Worm (Caenorhabditis elegans) whole organism, late embryonic: ENCODE data around the gene T01B7.5.

ENCODE experiments used
- C08G9.2 ChIP-seq: sonication (generic microtip); optimal IDR thresholded peaks from 2 replicates; lab custom pipeline; 2016; ENCODE audit warnings: mild to moderate bottlenecking, missing genetic modification characterization, moderate library complexity, missing compliant biosample characterization
- K02D7.2 ChIP-seq: sonication (generic microtip); optimal IDR thresholded peaks from 2 replicates; lab custom pipeline; 2017; ENCODE audit warnings: mild to moderate bottlenecking, missing genetic modification characterization, missing compliant biosample characterization
- Y22D7AL.16 ChIP-seq: sonication (generic microtip); optimal IDR thresholded peaks from 2 replicates; lab custom pipeline; 2016; ENCODE audit warnings: missing genetic modification characterization, missing compliant biosample characterization
- ceh-14 ChIP-seq: sonication (generic microtip); optimal IDR thresholded peaks from 2 replicates; lab custom pipeline; 2016; ENCODE audit warnings: missing genotype, missing genetic modification characterization, missing compliant biosample characterization
- ceh-18 ChIP-seq: sonication (generic microtip); optimal IDR thresholded peaks from 2 replicates; lab custom pipeline; 2016; ENCODE audit warnings: missing genetic modification characterization, missing compliant biosample characterization
- ceh-2 ChIP-seq: sonication (generic microtip); optimal IDR thresholded peaks from 2 replicates; lab custom pipeline; 2016; ENCODE audit warnings: missing genotype, missing genetic modification characterization, missing compliant biosample characterization
- ceh-22 ChIP-seq: sonication (generic microtip); optimal IDR thresholded peaks from 2 replicates; lab custom pipeline; 2017; ENCODE audit warnings: missing biosample characterization, missing genetic modification characterization
- ceh-24 ChIP-seq: sonication (generic microtip); optimal IDR thresholded peaks from 2 replicates; lab custom pipeline; 2016; ENCODE audit warnings: mild to moderate bottlenecking, missing genetic modification characterization, missing compliant biosample characterization
- ceh-30 ChIP-seq: fragments of 150-350 bp; optimal IDR thresholded peaks from 2 replicates; lab custom pipeline; 2014; ENCODE audit warnings: missing biosample characterization, missing genetic modification characterization
- ceh-6 ChIP-seq: fragments of 200-800 bp; sonication (Bioruptor generic); optimal IDR thresholded peaks from 2 replicates; lab custom pipeline; 2018; ENCODE audit warnings: mild to moderate bottlenecking, missing genetic modification characterization, missing compliant biosample characterization
- ceh-9 ChIP-seq: sonication (generic microtip); optimal IDR thresholded peaks from 2 replicates; lab custom pipeline; 2016; ENCODE audit warnings: mild to moderate bottlenecking, missing genetic modification characterization, inconsistent platforms, missing compliant biosample characterization
- dmd-4 ChIP-seq: sonication (generic microtip); optimal IDR thresholded peaks from 2 replicates; lab custom pipeline; 2016; ENCODE audit warnings: borderline replicate concordance, missing genetic modification characterization, missing compliant biosample characterization
- elt-4 ChIP-seq: sonication (generic microtip); optimal IDR thresholded peaks from 2 replicates; lab custom pipeline; 2016; ENCODE audit warnings: missing genetic modification characterization, missing compliant biosample characterization
- fkh-10 ChIP-seq: fragments of 150-350 bp; optimal IDR thresholded peaks from 2 replicates; lab custom pipeline; 2014; ENCODE audit warnings: missing biosample characterization, missing genetic modification reagents, missing genetic modification characterization
- fkh-6 ChIP-seq: sonication (generic microtip); optimal IDR thresholded peaks from 2 replicates; lab custom pipeline; 2016; ENCODE audit warnings: missing genetic modification characterization, missing compliant biosample characterization
- hlh-13 ChIP-seq: fragments of 200-800 bp; sonication (Bioruptor generic); optimal IDR thresholded peaks from 2 replicates; lab custom pipeline; 2018; ENCODE audit warnings: mild to moderate bottlenecking, missing genetic modification characterization, missing compliant biosample characterization
- lim-6 ChIP-seq: sonication (generic microtip); optimal IDR thresholded peaks from 2 replicates; lab custom pipeline; 2016; ENCODE audit warnings: missing genetic modification characterization, missing compliant biosample characterization
- madf-2 ChIP-seq: sonication (generic microtip); optimal IDR thresholded peaks from 2 replicates; lab custom pipeline; 2017; ENCODE audit warnings: missing genetic modification characterization, missing compliant biosample characterization
- nfya-1 ChIP-seq: sonication (generic microtip); optimal IDR thresholded peaks from 2 replicates; lab custom pipeline; 2017; ENCODE audit warnings: missing genetic modification characterization, mild to moderate bottlenecking, missing compliant biosample characterization, antibody characterized with exemption, moderate library complexity
- npax-4 ChIP-seq: sonication (generic microtip); optimal IDR thresholded peaks from 2 replicates; lab custom pipeline; 2016; ENCODE audit warnings: missing genetic modification characterization, missing compliant biosample characterization
- pat-9 ChIP-seq: fragments of 200-800 bp; sonication (Bioruptor generic); optimal IDR thresholded peaks from 2 replicates; lab custom pipeline; 2018; ENCODE audit warnings: mild to moderate bottlenecking, missing genetic modification characterization, moderate library complexity, missing compliant biosample characterization
- pax-1 ChIP-seq: fragments of 150-350 bp; optimal IDR thresholded peaks from 2 replicates; lab custom pipeline; 2014; ENCODE audit warnings: missing biosample characterization, missing genetic modification characterization
- pha-2 ChIP-seq: sonication (generic microtip); optimal IDR thresholded peaks from 2 replicates; lab custom pipeline; 2017; ENCODE audit warnings: mild to moderate bottlenecking, missing genetic modification characterization, missing compliant biosample characterization
- pha-4 ChIP-seq: fragments of 150-350 bp; optimal IDR thresholded peaks from 2 replicates; lab custom pipeline; 2018; ENCODE audit warnings: missing biosample characterization, missing genetic modification reagents, missing genetic modification characterization
- pros-1 ChIP-seq: fragments of 150-350 bp; optimal IDR thresholded peaks from 2 replicates; lab custom pipeline; 2014; ENCODE audit warnings: missing biosample characterization, missing genetic modification reagents, missing genetic modification characterization
- sdc-2 ChIP-seq: sonication (generic microtip); optimal IDR thresholded peaks from 2 replicates; lab custom pipeline; 2016; ENCODE audit warnings: missing genotype, missing genetic modification characterization, missing compliant biosample characterization
- tbx-2 ChIP-seq: sonication (generic microtip); optimal IDR thresholded peaks from 2 replicates; lab custom pipeline; 2016; ENCODE audit warnings: missing genetic modification characterization, missing compliant biosample characterization
- tbx-7 ChIP-seq: sonication (generic microtip); optimal IDR thresholded peaks from 2 replicates; lab custom pipeline; 2016; ENCODE audit warnings: missing genotype, missing genetic modification characterization, missing compliant biosample characterization
- ttx-3 ChIP-seq: sonication (generic microtip); optimal IDR thresholded peaks from 2 replicates; lab custom pipeline; 2016; ENCODE audit warnings: missing genetic modification reagents, missing genetic modification characterization, missing compliant biosample characterization
- unc-86 ChIP-seq: sonication (generic microtip); optimal IDR thresholded peaks from 2 replicates; lab custom pipeline; 2016; ENCODE audit warnings: missing genetic modification characterization, missing compliant biosample characterization
- zip-5 ChIP-seq: sonication (generic microtip); optimal IDR thresholded peaks from 2 replicates; lab custom pipeline; 2016; ENCODE audit warnings: missing genetic modification characterization, missing compliant biosample characterization
- ztf-16 ChIP-seq: sonication (generic microtip); optimal IDR thresholded peaks from 2 replicates; lab custom pipeline; 2017; ENCODE audit warnings: missing genetic modification characterization, missing compliant biosample characterization

The T01B7.5 gene

ce11 chrII:8685623-8686022 lies 31.0 kb upstream of the T01B7.5 start, which contains the start of gene C34C6.9:
C34C6.9 (plus strand) TSS chrII:8685923.
- TF ChIP-seq fkh-6 (tag; lab: Kevin White, UChicago): no peak
- TF ChIP-seq ttx-3 (tag; lab: Kevin White, UChicago): no peak
- TF ChIP-seq ztf-16 (tag; lab: Kevin White, UChicago): no peak

- TF ChIP-seq ttx-3 (tag; lab: Kevin White, UChicago): no peak
- TF ChIP-seq pat-9: no peak
- TF ChIP-seq Y22D7AL.16: no peak
- no peak for TF ChIP-seq ceh-22
- TF ChIP-seq npax-4 (tag; lab: Kevin White, UChicago): no peak
- no peak for TF ChIP-seq nfya-1 (tag; lab: Kevin White, UChicago)
Measured at ce11 chrII:8691344-8691960, 25.2 kb upstream of the T01B7.5 start, which contains the start of gene C34C6.3. C34C6.3 (plus strand) TSS chrII:8691910.

ce11 chrII:8695783-8696182 lies 20.8 kb upstream of the T01B7.5 start, which contains the start of gene C34C6.10:
C34C6.10 (minus strand) TSS chrII:8695883.
- no peak for TF ChIP-seq ceh-30 (tag; lab: Kevin White, UChicago)
- TF ChIP-seq elt-4 (tag; lab: Kevin White, UChicago): no peak
- no peak for TF ChIP-seq fkh-10 (GFP tag; lab: Kevin White, UChicago)
- no peak for TF ChIP-seq madf-2 (tag; lab: Kevin White, UChicago)
- TF ChIP-seq tbx-2 (tag; lab: Kevin White, UChicago): no peak
- no peak for TF ChIP-seq ceh-6
- no peak for TF ChIP-seq hlh-13
- TF ChIP-seq sdc-2: no peak
- TF ChIP-seq ceh-24: no peak
- TF ChIP-seq unc-86 (tag; lab: Kevin White, UChicago): no peak
- TF ChIP-seq pha-4: no peak
- no peak for TF ChIP-seq dmd-4 (tag; lab: Kevin White, UChicago)
- TF ChIP-seq, all 69 proteins: peak for 0

- no peak for TF ChIP-seq zip-5 (tag; lab: Kevin White, UChicago)
- no peak for TF ChIP-seq tbx-7 (tag; lab: Kevin White, UChicago)
- TF ChIP-seq, all 69 proteins: peak for 0
Measured at ce11 chrII:8698828-8699227, 17.8 kb upstream of the T01B7.5 start, which contains the start of gene chdh-1. chdh-1 (minus strand) TSS chrII:8698928.

ce11 chrII:8701059-8701458 lies 15.6 kb upstream of the T01B7.5 start:
- TF ChIP-seq pha-2 (tag; lab: Kevin White, UChicago): no peak
- TF ChIP-seq pax-1 (tag; lab: Kevin White, UChicago): no peak
- TF ChIP-seq C08G9.2 (tag; lab: Kevin White, UChicago): no peak
- no peak for TF ChIP-seq lim-6 (tag; lab: Kevin White, UChicago)
- TF ChIP-seq ceh-2 (tag; lab: Kevin White, UChicago): no peak
- TF ChIP-seq pros-1 (tag; lab: Kevin White, UChicago): no peak
- TF ChIP-seq ceh-14: no peak
- no peak for TF ChIP-seq dmd-4 (tag; lab: Kevin White, UChicago)
- TF ChIP-seq K02D7.2: no peak
- no peak for TF ChIP-seq ceh-9 (tag; lab: Kevin White, UChicago)
- no peak for TF ChIP-seq ceh-18 (tag; lab: Kevin White, UChicago)
- no peak for TF ChIP-seq npax-4 (tag; lab: Kevin White, UChicago)
